Worm (Caenorhabditis elegans) whole organism, young adult: ENCODE measurements around the gene Y57G11A.5.
A peak's percentile ranks its signal among the peaks of the same experiment; 100 is the strongest.

Experiments
- F22D6.2 ChIP-seq: sonication (generic microtip); optimal IDR thresholded peaks from 2 replicates; lab custom pipeline; 2016; ENCODE audit warnings: mild to moderate bottlenecking, missing genetic modification characterization, missing compliant biosample characterization
- F33H1.4 ChIP-seq: fragments of 200-800 bp; sonication (Bioruptor generic); IDR thresholded peaks from 2 replicates; pipeline ENCODE4 v1.3.6; 2022; ENCODE audit warnings: missing genetic modification reagents, missing genetic modification characterization, missing compliant biosample characterization
- K11D2.4 ChIP-seq: fragments of 200-800 bp; sonication (Bioruptor generic); IDR thresholded peaks from 2 replicates; pipeline ENCODE4 v1.3.6; 2022; ENCODE audit warnings: missing genetic modification reagents, missing genetic modification characterization, missing compliant biosample characterization
- K12H6.12 ChIP-seq: fragments of 200-800 bp; sonication (Bioruptor generic); optimal IDR thresholded peaks from 2 replicates; lab custom pipeline; 2018; ENCODE audit warnings: mild to moderate bottlenecking, missing genetic modification characterization, missing compliant biosample characterization
- Y56A3A.18 ChIP-seq: fragments of 200-800 bp; sonication (Bioruptor generic); IDR thresholded peaks from 2 replicates; pipeline ENCODE4 v1.3.6; 2022; ENCODE audit warnings: missing genetic modification reagents, missing genetic modification characterization, missing compliant biosample characterization
- aptf-2 ChIP-seq: fragments of 200-800 bp; sonication (Bioruptor generic); conservative IDR thresholded peaks from 2 replicates; pipeline ENCODE4 v1.3.6; 2022; ENCODE audit warnings: missing genetic modification reagents, missing genetic modification characterization, missing compliant biosample characterization
- aptf-3 ChIP-seq: fragments of 200-800 bp; sonication (Bioruptor generic); IDR thresholded peaks from 2 replicates; pipeline ENCODE4 v1.3.6; 2022; ENCODE audit warnings: missing genetic modification characterization, missing compliant biosample characterization
- atf-7 ChIP-seq: sonication (generic microtip); optimal IDR thresholded peaks from 2 replicates; lab custom pipeline; 2017; ENCODE audit warnings: mild to moderate bottlenecking, missing genetic modification characterization, missing compliant biosample characterization
- attf-6 ChIP-seq: fragments of 200-800 bp; sonication (Bioruptor generic); IDR thresholded peaks from 2 replicates; pipeline ENCODE4 v1.3.6; 2022; ENCODE audit warnings: missing genetic modification reagents, missing genetic modification characterization, missing compliant biosample characterization
- cebp-2 ChIP-seq: fragments of 200-800 bp; sonication (Bioruptor generic); IDR thresholded peaks from 2 replicates; pipeline ENCODE4 v1.3.6; 2022; ENCODE audit warnings: missing genetic modification characterization, missing compliant biosample characterization
- ceh-100 ChIP-seq: fragments of 200-800 bp; sonication (Bioruptor generic); IDR thresholded peaks from 2 replicates; pipeline ENCODE4 v1.3.6; 2022; ENCODE audit warnings: missing genetic modification reagents, missing genetic modification characterization, missing compliant biosample characterization
- dox-1 ChIP-seq: fragments of 200-800 bp; sonication (Bioruptor generic); IDR thresholded peaks from 2 replicates; pipeline ENCODE4 v1.3.6; 2022; ENCODE audit warnings: missing genetic modification reagents, missing genetic modification characterization, missing compliant biosample characterization
- dpff-1 ChIP-seq: sonication (generic microtip); optimal IDR thresholded peaks from 2 replicates; lab custom pipeline; 2017; ENCODE audit warnings: mild to moderate bottlenecking, missing genetic modification characterization, missing compliant biosample characterization
- egl-44 ChIP-seq: fragments of 200-800 bp; sonication (Bioruptor generic); IDR thresholded peaks from 2 replicates; pipeline ENCODE4 v1.3.6; 2022; ENCODE audit warnings: missing genetic modification reagents, missing genetic modification characterization, missing compliant biosample characterization
- ekl-4 ChIP-seq: fragments of 200-800 bp; sonication (Bioruptor generic); IDR thresholded peaks from 2 replicates; pipeline ENCODE4 v1.3.6; 2022; ENCODE audit warnings: missing genetic modification reagents, missing genetic modification characterization, missing compliant biosample characterization
- fkh-3 ChIP-seq: sonication (generic microtip); optimal IDR thresholded peaks from 2 replicates; lab custom pipeline; 2016; ENCODE audit warnings: mild to moderate bottlenecking, missing genetic modification characterization, missing compliant biosample characterization
- hmg-1.2 ChIP-seq: fragments of 200-800 bp; sonication (Bioruptor generic); IDR thresholded peaks from 2 replicates; pipeline ENCODE4 v1.3.6; 2022; ENCODE audit warnings: missing genetic modification reagents, missing genetic modification characterization, missing compliant biosample characterization
- hsf-1 ChIP-seq: fragments of 200-800 bp; sonication (Bioruptor generic); IDR thresholded peaks from 2 replicates; pipeline ENCODE4 v1.3.6; 2022; ENCODE audit warnings: missing genetic modification reagents, missing genetic modification characterization, missing compliant biosample characterization
- madf-10 ChIP-seq: sonication (generic microtip); optimal IDR thresholded peaks from 2 replicates; lab custom pipeline; 2016; ENCODE audit warnings: mild to moderate bottlenecking, missing genetic modification characterization, missing compliant biosample characterization
- mcd-1 ChIP-seq: fragments of 200-800 bp; sonication (Bioruptor generic); IDR thresholded peaks from 2 replicates; pipeline ENCODE4 v1.3.6; 2022; ENCODE audit warnings: missing genetic modification reagents, missing genetic modification characterization, missing compliant biosample characterization
- mxl-1 ChIP-seq: sonication (generic microtip); optimal IDR thresholded peaks from 2 replicates; lab custom pipeline; 2016; ENCODE audit warnings: missing genetic modification characterization, missing compliant biosample characterization
- nhr-179 ChIP-seq: sonication (generic microtip); optimal IDR thresholded peaks from 2 replicates; lab custom pipeline; 2016; ENCODE audit warnings: mild to moderate bottlenecking, missing genetic modification characterization, missing compliant biosample characterization
- nhr-27 ChIP-seq: fragments of 200-800 bp; sonication (Bioruptor generic); optimal IDR thresholded peaks from 2 replicates; lab custom pipeline; 2018; ENCODE audit warnings: mild to moderate bottlenecking, missing genetic modification characterization, moderate library complexity, missing compliant biosample characterization
- nhr-80 ChIP-seq: sonication (generic microtip); optimal IDR thresholded peaks from 2 replicates; lab custom pipeline; 2016; ENCODE audit warnings: missing genetic modification characterization, missing compliant biosample characterization
- nhr-90 ChIP-seq: sonication (generic microtip); optimal IDR thresholded peaks from 2 replicates; lab custom pipeline; 2016; ENCODE audit warnings: missing genotype, mild to moderate bottlenecking, missing genetic modification characterization, missing compliant biosample characterization
- pbrm-1 ChIP-seq: fragments of 200-800 bp; sonication (Bioruptor generic); IDR thresholded peaks from 2 replicates; pipeline ENCODE4 v1.3.6; 2022; ENCODE audit warnings: missing genetic modification reagents, missing genetic modification characterization, missing compliant biosample characterization
- sea-2 ChIP-seq: fragments of 200-800 bp; sonication (Bioruptor generic); IDR thresholded peaks from 2 replicates; pipeline ENCODE4 v1.3.6; 2022; ENCODE audit warnings: missing genetic modification characterization, missing compliant biosample characterization
- snpc-4 ChIP-seq, 5 experiments: fragments of 150-350 bp in 1 of 5; sonication (generic microtip) in 4 of 5; optimal IDR thresholded peaks; 2 replicates each; lab custom pipeline; 2014 to 2018; ENCODE audit warnings: missing genetic modification characterization in 5 of 5, missing biosample characterization in 3 of 5, antibody characterized with exemption in 2 of 5, mild to moderate bottlenecking in 2 of 5, missing compliant biosample characterization in 2 of 5, missing genotype in 2 of 5, moderate library complexity in 2 of 5, missing genetic modification reagents in 1 of 5
- tbx-9 ChIP-seq: sonication (generic microtip); optimal IDR thresholded peaks from 2 replicates; lab custom pipeline; 2016; ENCODE audit warnings: borderline replicate concordance, missing genetic modification characterization, inconsistent platforms, missing compliant biosample characterization
- zim-3 ChIP-seq: sonication (generic microtip); optimal IDR thresholded peaks from 2 replicates; lab custom pipeline; 2017; ENCODE audit warnings: mild to moderate bottlenecking, missing genetic modification characterization, moderate library complexity, missing compliant biosample characterization
- ztf-22 ChIP-seq: fragments of 200-800 bp; sonication (Bioruptor generic); optimal IDR thresholded peaks from 2 replicates; lab custom pipeline; 2018; ENCODE audit warnings: mild to moderate bottlenecking, missing genetic modification characterization, moderate library complexity, missing compliant biosample characterization
- ztf-26 ChIP-seq: sonication (generic microtip); optimal IDR thresholded peaks from 2 replicates; lab custom pipeline; 2017; ENCODE audit warnings: missing genetic modification characterization, missing compliant biosample characterization
- ztf-28 ChIP-seq: fragments of 200-800 bp; sonication (Bioruptor generic); IDR thresholded peaks from 2 replicates; pipeline ENCODE4 v1.3.6; 2022; ENCODE audit warnings: missing genetic modification reagents, missing genetic modification characterization, missing compliant biosample characterization

The Y57G11A.5 gene

DNA sequence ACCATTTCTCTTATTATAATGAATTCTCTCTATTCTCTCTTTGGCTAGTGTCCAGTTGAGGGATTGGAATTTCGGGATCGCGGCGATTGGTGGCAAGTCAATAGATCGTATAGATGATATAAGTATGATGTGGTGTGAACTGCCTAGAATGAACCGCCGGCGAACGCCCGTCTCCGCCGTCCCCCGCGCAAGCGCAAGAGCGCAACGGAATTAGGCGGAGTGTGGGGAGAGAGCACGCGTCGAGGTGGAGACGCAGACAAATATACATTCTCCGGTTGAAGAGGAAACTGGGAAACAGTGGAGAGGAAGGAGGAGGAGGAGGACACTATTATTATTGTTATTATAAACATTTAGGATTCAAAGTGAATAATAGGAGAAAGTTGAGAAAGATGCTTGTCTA, 15.8 kb downstream of the Y57G11A.5 start:
- no peak for TF ChIP-seq tbx-9 (tag; lab: Kevin White, UChicago)
- TF ChIP-seq hmg-1.2: peak; percentile 80

DNA sequence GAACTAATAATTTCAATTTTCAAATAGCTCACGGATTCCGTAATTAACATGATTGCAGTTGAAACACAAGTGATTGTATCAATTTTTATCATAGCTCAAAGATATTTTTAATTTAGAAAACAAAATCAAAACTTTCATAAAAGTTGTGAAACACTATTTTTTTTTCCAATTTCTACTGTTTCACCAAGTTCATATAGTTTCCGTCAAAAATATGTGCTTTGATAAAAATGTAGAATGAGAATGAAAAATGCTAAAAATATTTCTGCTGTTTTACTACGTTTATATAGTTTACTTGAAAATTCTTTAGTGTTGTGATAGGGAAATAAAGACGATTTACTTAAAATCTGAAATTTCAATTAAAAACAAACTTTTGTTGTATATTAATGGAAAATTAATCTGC, 16.8 kb downstream of the Y57G11A.5 start:
- TF ChIP-seq snpc-4 (GFP tag; optimal IDR thresholded peaks at IDR 0.05; lab: Kevin White, UChicago): no peak
- peak in 2 of 4 experiments; percentile 40 to 61 for TF ChIP-seq snpc-4 (tag; optimal IDR thresholded peaks at IDR 0.05; lab: Kevin White, UChicago)
- TF ChIP-seq madf-10 (tag; lab: Kevin White, UChicago): no peak
- TF ChIP-seq cebp-2 (GFP tag; lab: Robert Waterston, UW): no peak
- peak; percentile 63; the same call in 1 of the 2 replicates for TF ChIP-seq attf-6 (GFP tag; lab: Robert Waterston, UW)
- no peak for TF ChIP-seq Y56A3A.18
- no peak for TF ChIP-seq nhr-90 (tag; lab: Kevin White, UChicago)
- TF ChIP-seq nhr-179: no peak
- TF ChIP-seq nhr-27 (tag; lab: Kevin White, UChicago): no peak
- TF ChIP-seq, all 124 proteins: peak for 2

DNA sequence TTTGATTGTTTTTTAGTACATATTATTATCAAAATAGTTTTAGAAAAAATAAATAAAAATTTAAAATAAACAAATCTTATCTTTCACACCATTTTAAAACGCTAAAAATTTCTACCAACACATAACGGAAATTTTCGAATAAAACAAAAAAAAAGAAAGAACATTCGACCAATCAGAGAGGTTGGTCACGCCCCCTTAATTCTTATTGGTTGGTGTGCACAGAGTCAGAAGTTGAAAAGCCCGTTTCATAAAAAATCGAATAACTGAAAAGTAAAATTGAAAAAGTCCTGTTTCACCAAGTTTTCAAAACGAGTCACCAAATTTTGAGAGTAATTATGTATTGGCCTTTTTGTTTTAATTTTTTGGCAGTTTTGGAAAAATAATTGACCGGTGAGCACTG, 21.2 kb downstream of the Y57G11A.5 start:
- TF ChIP-seq hmg-1.2: no peak
- TF ChIP-seq ztf-22 (GFP tag; lab: Kevin White, UChicago): no peak
- no peak for TF ChIP-seq mcd-1 (GFP tag; lab: Robert Waterston, UW)
- no peak for TF ChIP-seq snpc-4 (GFP tag; optimal IDR thresholded peaks at IDR 0.05; lab: Kevin White, UChicago)
- peak in 1 of 4 experiments; percentile 10 for TF ChIP-seq snpc-4 (tag; optimal IDR thresholded peaks at IDR 0.05; lab: Kevin White, UChicago)

DNA sequence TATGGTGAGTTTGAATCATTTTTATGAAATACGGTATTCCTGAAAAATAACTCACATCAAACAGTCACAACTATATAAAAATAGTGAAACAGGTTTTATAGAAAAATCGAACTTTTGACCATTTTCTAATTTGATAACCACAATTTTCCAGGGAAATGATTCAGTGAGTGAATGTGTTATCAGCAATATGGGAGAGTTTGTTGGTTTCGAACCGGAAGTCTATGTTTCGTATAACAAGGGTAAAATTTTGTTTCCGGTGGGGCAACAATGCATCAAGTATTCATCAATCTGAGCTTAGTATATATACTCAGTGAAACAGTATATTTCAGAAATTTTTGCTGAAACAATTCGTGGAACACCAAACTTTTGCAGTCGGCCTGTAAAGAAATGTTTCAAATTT, 28.9 kb downstream of the Y57G11A.5 start:
- TF ChIP-seq ceh-100 (no peak), nhr-80 (peak; percentile 49), ztf-26 (tag; lab: Kevin White, UChicago) (no peak), hsf-1 (GFP tag; lab: Robert Waterston, UW) (no peak), ztf-28 (GFP tag; lab: Robert Waterston, UW) (no peak)

DNA sequence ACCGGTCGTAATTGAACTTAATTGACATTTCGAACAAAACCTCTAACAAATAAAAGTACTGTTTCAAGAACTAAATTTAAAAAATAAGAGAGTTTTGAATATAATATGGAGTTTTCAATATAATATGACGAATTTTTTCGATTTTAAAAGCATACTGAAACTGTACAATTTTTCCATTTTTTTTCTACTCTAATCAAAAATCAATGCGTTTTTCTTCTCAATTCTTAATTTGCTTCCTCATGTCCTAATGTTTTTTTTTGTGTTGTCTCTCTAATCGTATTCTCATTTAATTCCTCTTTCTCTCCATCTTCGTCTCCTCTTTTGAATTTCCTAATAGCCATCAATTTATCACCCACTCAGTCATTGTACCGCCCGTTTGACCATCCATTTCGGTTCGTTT, 30.3 kb downstream of the Y57G11A.5 start, which contains the start of gene Y57G11A.4:
Y57G11A.4 (plus strand) TSS at position 301 of the 400 bp plus-strand sequence.
- TF ChIP-seq egl-44 (GFP tag; lab: Robert Waterston, UW) (no peak), aptf-2 (no peak), zim-3 (tag; lab: Kevin White, UChicago) (no peak), ekl-4 (GFP tag; lab: Robert Waterston, UW) (no peak), fkh-3 (tag; lab: Kevin White, UChicago) (no peak), K11D2.4 (GFP tag; lab: Robert Waterston, UW) (no peak), F22D6.2 (tag; lab: Kevin White, UChicago) (no peak), cebp-2 (GFP tag; lab: Robert Waterston, UW) (no peak), K12H6.12 (no peak), dpff-1 (no peak), atf-7 (no peak), aptf-3 (GFP tag; lab: Robert Waterston, UW) (no peak), sea-2 (GFP tag; lab: Robert Waterston, UW) (no peak), F33H1.4 (GFP tag; lab: Robert Waterston, UW) (no peak), mxl-1 (tag; lab: Kevin White, UChicago) (no peak)

DNA sequence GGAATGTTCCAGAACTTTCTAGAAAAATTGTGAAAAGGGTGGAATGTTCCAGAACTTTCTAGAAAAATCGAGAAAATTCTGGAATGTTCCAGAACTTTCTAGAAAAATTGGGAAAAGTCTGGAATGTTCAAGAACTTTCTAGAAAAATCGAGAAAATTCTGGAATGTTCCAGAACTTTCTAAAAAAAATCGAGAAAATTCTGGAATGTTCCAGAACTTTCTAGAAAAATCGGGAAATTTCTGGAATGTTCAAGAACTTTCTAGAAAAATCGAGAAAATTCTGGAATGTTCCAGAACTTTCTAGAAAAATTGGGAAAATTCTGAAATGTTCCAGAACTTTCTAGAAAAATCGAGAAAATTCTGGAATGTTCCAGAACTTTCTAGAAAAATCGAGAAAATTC, 31.7 kb downstream of the Y57G11A.5 start:
- TF ChIP-seq hsf-1 (GFP tag; lab: Robert Waterston, UW): peak; percentile 95
- TF ChIP-seq cebp-2 (GFP tag; lab: Robert Waterston, UW): 0 out of 2 replicates have a peak, but pooled peaks have one; percentile 43
- TF ChIP-seq dox-1 (GFP tag; lab: Robert Waterston, UW): peak; percentile 61
- 0 out of 2 replicates have a peak, but pooled peaks have one; percentile 25 for TF ChIP-seq pbrm-1 (GFP tag; lab: Robert Waterston, UW)
